Fruit fly (Drosophila melanogaster) whole organism, embryonic: ENCODE measurements around the gene Act87E.

Experiments used
- ATbp ChIP-seq: fragments of 200-800 bp; sonication (Bioruptor generic); optimal IDR thresholded peaks from 2 replicates; lab custom pipeline; 2017; ENCODE audit warnings: missing biosample characterization, mild to moderate bottlenecking, missing genetic modification characterization, missing genetic modification reagents
- Bteb2 ChIP-seq: fragments of 200-800 bp; sonication (Bioruptor generic); optimal IDR thresholded peaks from 2 replicates; lab custom pipeline; 2016; ENCODE audit warnings: missing biosample characterization, missing genetic modification characterization
- CG10209 ChIP-seq: fragments of 200-800 bp; sonication (Bioruptor generic); optimal IDR thresholded peaks from 3 replicates; lab custom pipeline; 2017; ENCODE audit warnings: missing biosample characterization, mild to moderate bottlenecking, missing genetic modification characterization, missing genetic modification reagents
- CG10321 ChIP-seq: fragments of 200-800 bp; sonication (Bioruptor generic); IDR thresholded peaks from 2 replicates; pipeline ENCODE4 v1.3.6; 2022; ENCODE audit warnings: missing biosample characterization, missing genetic modification characterization
- CG15269 ChIP-seq: fragments of 200-800 bp; sonication (Bioruptor generic); optimal IDR thresholded peaks from 2 replicates; lab custom pipeline; 2018; ENCODE audit warnings: missing biosample characterization, mild to moderate bottlenecking, missing genetic modification characterization, moderate library complexity
- CG15479 ChIP-seq: fragments of 200-800 bp; sonication (Bioruptor generic); optimal IDR thresholded peaks from 3 replicates; lab custom pipeline; 2019; ENCODE audit warnings: missing biosample characterization, mild to moderate bottlenecking, missing genetic modification characterization, moderate library complexity
- CG15696 ChIP-seq: fragments of 200-800 bp; sonication (Bioruptor generic); optimal IDR thresholded peaks from 2 replicates; lab custom pipeline; 2019; ENCODE audit warnings: missing biosample characterization, mild to moderate bottlenecking, missing genetic modification characterization, moderate library complexity
- CG1602 ChIP-seq: fragments of 200-800 bp; sonication (Bioruptor generic); optimal IDR thresholded peaks from 3 replicates; lab custom pipeline; 2016; ENCODE audit warnings: missing biosample characterization, missing genetic modification characterization
- CG17361 ChIP-seq: fragments of 200-800 bp; sonication (Bioruptor generic); IDR thresholded peaks from 3 replicates; pipeline ENCODE4 v1.3.6; 2022; ENCODE audit warnings: missing biosample characterization, missing genetic modification characterization
- CG18619 ChIP-seq: fragments of 200-800 bp; sonication (Bioruptor generic); optimal IDR thresholded peaks from 3 replicates; lab custom pipeline; 2017; ENCODE audit warnings: missing biosample characterization, mild to moderate bottlenecking, missing genetic modification characterization
- CG2116 ChIP-seq: fragments of 200-800 bp; sonication (Bioruptor generic); optimal IDR thresholded peaks from 3 replicates; lab custom pipeline; 2018; ENCODE audit warnings: missing biosample characterization, mild to moderate bottlenecking, missing genetic modification characterization
- CG2202 ChIP-seq: fragments of 200-800 bp; sonication (Bioruptor generic); optimal IDR thresholded peaks from 2 replicates; lab custom pipeline; 2018; ENCODE audit warnings: missing biosample characterization, mild to moderate bottlenecking, missing genetic modification characterization
- CG31365 ChIP-seq: fragments of 200-800 bp; sonication (Bioruptor generic); optimal IDR thresholded peaks from 2 replicates; lab custom pipeline; 2018; ENCODE audit warnings: missing biosample characterization, mild to moderate bottlenecking, missing genetic modification characterization
- CG7556 ChIP-seq: fragments of 200-800 bp; sonication (Bioruptor generic); optimal IDR thresholded peaks from 2 replicates; lab custom pipeline; 2017; ENCODE audit warnings: missing biosample characterization, mild to moderate bottlenecking, missing genetic modification characterization
- CG7786 ChIP-seq: fragments of 200-800 bp; sonication (Bioruptor generic); optimal IDR thresholded peaks from 2 replicates; lab custom pipeline; 2016; ENCODE audit warnings: missing biosample characterization, missing genetic modification characterization
- CG8281 ChIP-seq: fragments of 200-800 bp; sonication (Bioruptor generic); optimal IDR thresholded peaks from 2 replicates; lab custom pipeline; 2018; ENCODE audit warnings: missing biosample characterization, mild to moderate bottlenecking, missing genetic modification characterization, moderate library complexity
- CG8478 ChIP-seq: fragments of >200 bp; optimal IDR thresholded peaks from 2 replicates; lab custom pipeline; 2018
- Eip74EF ChIP-seq, 2 experiments: fragments of 200-800 bp in 1 of 2; fragments of >200 bp in 1 of 2; sonication (Bioruptor generic) in 1 of 2; optimal IDR thresholded peaks; 2 replicates each; lab custom pipeline; 2017 to 2019; ENCODE audit warnings: missing biosample characterization in 2 of 2, missing genetic modification characterization in 2 of 2, mild to moderate bottlenecking in 1 of 2, moderate library complexity in 1 of 2
- Fer2 ChIP-seq: fragments of 200-800 bp; sonication (Bioruptor generic); optimal IDR thresholded peaks from 2 replicates; lab custom pipeline; 2018; ENCODE audit warnings: missing biosample characterization, mild to moderate bottlenecking, missing genetic modification characterization, moderate library complexity
- Max ChIP-seq: fragments of 200-800 bp; sonication (Bioruptor generic); optimal IDR thresholded peaks from 2 replicates; lab custom pipeline; 2016; ENCODE audit warnings: missing biosample characterization, mild to moderate bottlenecking, missing genetic modification characterization
- Mes4 ChIP-seq: fragments of 200-800 bp; sonication (Bioruptor generic); optimal IDR thresholded peaks from 2 replicates; lab custom pipeline; 2016; ENCODE audit warnings: missing biosample characterization, missing genetic modification characterization
- NC2α ChIP-seq: fragments of 200-800 bp; sonication (Bioruptor generic); optimal IDR thresholded peaks from 2 replicates; lab custom pipeline; 2016; ENCODE audit warnings: missing biosample characterization, missing genetic modification characterization
- NFAT ChIP-seq: fragments of 200-800 bp; sonication (Bioruptor generic); IDR thresholded peaks from 2 replicates; pipeline ENCODE4 v1.3.6; 2022; ENCODE audit warnings: missing biosample characterization, missing genetic modification characterization
- Ravus ChIP-seq: fragments of 200-800 bp; sonication (Bioruptor generic); IDR thresholded peaks from 2 replicates; pipeline ENCODE4 v1.3.6; 2022; ENCODE audit warnings: missing biosample characterization, missing genetic modification characterization
- Usf ChIP-seq: fragments of 200-800 bp; sonication (Bioruptor generic); optimal IDR thresholded peaks from 2 replicates; lab custom pipeline; 2017; ENCODE audit warnings: missing genotype, missing biosample characterization, missing genetic modification characterization
- ac ChIP-seq: fragments of 200-800 bp; sonication (Bioruptor generic); optimal IDR thresholded peaks from 3 replicates; lab custom pipeline; 2017; ENCODE audit warnings: missing biosample characterization, mild to moderate bottlenecking, missing genetic modification characterization
- amos ChIP-seq: fragments of 200-800 bp; sonication (Bioruptor generic); IDR thresholded peaks from 2 replicates; pipeline ENCODE4 v1.3.6; 2022; ENCODE audit warnings: missing biosample characterization, missing genetic modification characterization; ENCODE audit not compliant: partially characterized antibody
- ap ChIP-seq: fragments of 200-800 bp; sonication (Bioruptor generic); IDR thresholded peaks from 2 replicates; pipeline ENCODE4 v1.3.6; 2022; ENCODE audit warnings: missing biosample characterization, missing genetic modification characterization
- ase ChIP-seq: fragments of 200-800 bp; sonication (Bioruptor generic); IDR thresholded peaks from 3 replicates; pipeline ENCODE4 v1.3.6; 2022; ENCODE audit warnings: missing biosample characterization, missing genetic modification characterization
- btn ChIP-seq: fragments of 200-800 bp; sonication (Bioruptor generic); optimal IDR thresholded peaks from 2 replicates; lab custom pipeline; 2016; ENCODE audit warnings: missing biosample characterization, missing genetic modification characterization
- cwo ChIP-seq: fragments of 200-800 bp; sonication (Bioruptor generic); optimal IDR thresholded peaks from 3 replicates; lab custom pipeline; 2017; ENCODE audit warnings: missing biosample characterization, missing genetic modification characterization, mild to moderate bottlenecking, moderate library complexity, missing genetic modification reagents
- danr ChIP-seq: fragments of 200-800 bp; sonication (Bioruptor generic); IDR thresholded peaks from 2 replicates; pipeline ENCODE4 v1.3.6; 2022; ENCODE audit warnings: missing biosample characterization, missing genetic modification characterization
- dysf ChIP-seq: fragments of 200-800 bp; sonication (Bioruptor generic); IDR thresholded peaks from 3 replicates; pipeline ENCODE4 v1.3.6; 2022; ENCODE audit warnings: missing biosample characterization, missing genetic modification characterization
- esg ChIP-seq: fragments of 200-800 bp; sonication (Bioruptor generic); conservative IDR thresholded peaks from 2 replicates; pipeline ENCODE4 v1.3.6; 2022; ENCODE audit warnings: missing biosample characterization, missing genetic modification characterization
- eve ChIP-seq, 2 experiments: fragments of >200 bp; optimal IDR thresholded peaks; 2 replicates each; lab custom pipeline; 2017; ENCODE audit warnings: missing biosample characterization in 2 of 2, missing genetic modification characterization in 2 of 2
- ewg ChIP-seq: fragments of 200-800 bp; sonication (Bioruptor generic); optimal IDR thresholded peaks from 3 replicates; lab custom pipeline; 2017; ENCODE audit warnings: mild to moderate bottlenecking, missing biosample characterization, missing genetic modification reagents, missing genetic modification characterization
- grau ChIP-seq: fragments of 200-800 bp; optimal IDR thresholded peaks from 3 replicates; lab custom pipeline; 2019; ENCODE audit warnings: missing biosample characterization, mild to moderate bottlenecking, missing genetic modification characterization, moderate library complexity
- kay ChIP-seq: fragments of 200-800 bp; sonication (Bioruptor generic); optimal IDR thresholded peaks from 2 replicates; lab custom pipeline; 2016; ENCODE audit warnings: missing biosample characterization, missing genetic modification characterization
- nerfin-1 ChIP-seq: fragments of 200-800 bp; sonication (Bioruptor generic); optimal IDR thresholded peaks from 3 replicates; lab custom pipeline; 2019; ENCODE audit warnings: missing biosample characterization, mild to moderate bottlenecking, missing genetic modification characterization, moderate library complexity
- nmo ChIP-seq: fragments of 200-800 bp; sonication (Bioruptor generic); optimal IDR thresholded peaks from 2 replicates; lab custom pipeline; 2018; ENCODE audit warnings: missing biosample characterization, mild to moderate bottlenecking, missing genetic modification characterization, moderate library complexity
- peb ChIP-seq: fragments of 200-800 bp; sonication (Bioruptor generic); IDR thresholded peaks from 2 replicates; pipeline ENCODE4 v1.3.6; 2022; ENCODE audit warnings: missing biosample characterization, missing genetic modification characterization
- pum ChIP-seq: fragments of 200-800 bp; sonication (Bioruptor generic); optimal IDR thresholded peaks from 2 replicates; lab custom pipeline; 2016; ENCODE audit warnings: missing biosample characterization, missing genetic modification characterization
- ranshi ChIP-seq: fragments of 200-800 bp; sonication (Bioruptor generic); IDR thresholded peaks from 2 replicates; pipeline ENCODE4 v1.3.6; 2022; ENCODE audit warnings: missing biosample characterization, missing genetic modification characterization
- schlank ChIP-seq: fragments of 200-800 bp; sonication (Bioruptor generic); optimal IDR thresholded peaks from 2 replicates; lab custom pipeline; 2018; ENCODE audit warnings: missing biosample characterization, mild to moderate bottlenecking, missing genetic modification characterization
- shn ChIP-seq: fragments of 200-800 bp; sonication (Bioruptor generic); optimal IDR thresholded peaks from 3 replicates; lab custom pipeline; 2016; ENCODE audit warnings: missing biosample characterization, missing genetic modification characterization
- sna ChIP-seq: fragments of 200-800 bp; sonication (Bioruptor generic); IDR thresholded peaks from 2 replicates; pipeline ENCODE4 v1.3.6; 2022; ENCODE audit warnings: missing biosample characterization, missing genetic modification characterization; ENCODE audit not compliant: partially characterized antibody
- sob ChIP-seq: fragments of 200-800 bp; sonication (Bioruptor generic); IDR thresholded peaks from 2 replicates; pipeline ENCODE4 v1.3.6; 2022; ENCODE audit warnings: missing biosample characterization, missing genetic modification characterization
- unc-4 ChIP-seq: fragments of 200-800 bp; sonication (Bioruptor generic); IDR thresholded peaks from 2 replicates; pipeline ENCODE4 v1.3.6; 2022; ENCODE audit warnings: missing biosample characterization, missing genetic modification characterization; ENCODE audit not compliant: partially characterized antibody
- unpg ChIP-seq: fragments of 200-800 bp; sonication (Bioruptor generic); optimal IDR thresholded peaks from 3 replicates; lab custom pipeline; 2018; ENCODE audit warnings: missing biosample characterization, mild to moderate bottlenecking, missing genetic modification characterization, moderate library complexity
- wek ChIP-seq: fragments of 200-800 bp; sonication (Bioruptor generic); optimal IDR thresholded peaks from 3 replicates; lab custom pipeline; 2018; ENCODE audit warnings: missing biosample characterization, mild to moderate bottlenecking, missing genetic modification characterization, moderate library complexity
- zfh2 ChIP-seq: fragments of 200-800 bp; sonication (Bioruptor generic); optimal IDR thresholded peaks from 2 replicates; lab custom pipeline; 2016; ENCODE audit warnings: missing biosample characterization, missing genetic modification characterization

Act87E gene

dm6 chr3R:13453955-13454354, 28.2 kb downstream of the Act87E start (continued):
- TF ChIP-seq CG2202 (tag; lab: Kevin White, UChicago) (no peak), ac (GFP tag; lab: Kevin White, UChicago) (no peak), Max (GFP tag; lab: Kevin White, UChicago) (peak; percentile 43), Eip74EF (GFP tag; optimal IDR thresholded peaks at IDR 0.05; lab: Kevin White, UChicago) (peak in 1 of 2 experiments; percentile 59), unc-4 (GFP tag; lab: Robert Waterston, UW) (no peak), CG7786 (peak; percentile 62), kay (GFP tag; lab: Kevin White, UChicago) (peak; percentile 36), dysf (peak; percentile 87), CG7556 (GFP tag; lab: Kevin White, UChicago) (no peak), CG18619 (GFP tag; lab: Kevin White, UChicago) (peak; percentile 64), zfh2 (GFP tag; lab: Kevin White, UChicago) (peak; percentile 59), CG10209 (peak; percentile 61), CG10321 (GFP tag; lab: Robert Waterston, UW) (no peak), schlank (tag; lab: Kevin White, UChicago) (peak; percentile 35), Bteb2 (GFP tag; lab: Kevin White, UChicago) (peak; percentile 57), Mes4 (GFP tag; lab: Kevin White, UChicago) (no peak), btn (no peak), eve (GFP tag; optimal IDR thresholded peaks at IDR 0.05; lab: Kevin White, UChicago) (peak in 1 of 2 experiments; percentile 50), cwo (GFP tag; lab: Kevin White, UChicago) (peak; percentile 67), CG8281 (tag; lab: Kevin White, UChicago) (no peak), unpg (GFP tag; lab: Kevin White, UChicago) (peak; percentile 82), ewg (GFP tag; lab: Kevin White, UChicago) (peak; percentile 27), Ravus (GFP tag; lab: Robert Waterston, UW) (peak; percentile 43; the same call in 1 of the 2 replicates), shn (GFP tag; lab: Kevin White, UChicago) (peak; percentile 28), sna (GFP tag; lab: Robert Waterston, UW) (no peak), esg (GFP tag; lab: Robert Waterston, UW) (peak; percentile 74), CG2116 (no peak), danr (GFP tag; lab: Robert Waterston, UW) (peak; percentile 44), Fer2 (tag; lab: Kevin White, UChicago) (no peak), NC2α (no peak), sob (GFP tag; lab: Robert Waterston, UW) (peak; percentile 64), nerfin-1 (peak; percentile 47), CG8478 (lab: Kevin White, UChicago) (no peak), CG15479 (GFP tag; lab: Kevin White, UChicago) (no peak), nmo (GFP tag; lab: Kevin White, UChicago) (peak; percentile 77), peb (GFP tag; lab: Robert Waterston, UW) (0 out of 2 replicates have a peak, but pooled peaks have one; percentile 32), ase (GFP tag; lab: Robert Waterston, UW) (peak; percentile 33; the same call in 2 of the 3 replicates), ATbp (GFP tag; lab: Kevin White, UChicago) (peak; percentile 47), NFAT (peak; percentile 71), CG15696 (tag; lab: Kevin White, UChicago) (no peak), ap (GFP tag; lab: Robert Waterston, UW) (peak; percentile 43; the same call in 1 of the 2 replicates), ranshi (GFP tag; lab: Robert Waterston, UW) (peak; percentile 85), CG31365 (tag; lab: Kevin White, UChicago) (no peak), Usf (GFP tag; lab: Kevin White, UChicago) (peak; percentile 44), CG15269 (peak; percentile 77), CG1602 (GFP tag; lab: Kevin White, UChicago) (peak; percentile 49), grau (tag; lab: Kevin White, UChicago) (peak; percentile 80), CG17361 (peak; percentile 67), pum (GFP tag; lab: Kevin White, UChicago) (peak; percentile 33), amos (no peak), wek (GFP tag; lab: Kevin White, UChicago) (no peak)
